Fruit fly (Drosophila melanogaster) whole organism, embryonic: ENCODE results near the gene Arv1.

Source experiments
- Atf6 ChIP-seq: fragments of 200-800 bp; sonication (Bioruptor generic); IDR thresholded peaks from 2 replicates; pipeline ENCODE4 v1.3.6; 2022; ENCODE audit warnings: missing biosample characterization, missing genetic modification characterization
- CG1024 ChIP-seq: fragments of 200-800 bp; sonication (Bioruptor generic); IDR thresholded peaks from 2 replicates; pipeline ENCODE4 v1.3.6; 2022; ENCODE audit warnings: missing biosample characterization, missing genetic modification characterization
- CG10267 ChIP-seq: fragments of 200-800 bp; sonication (Bioruptor generic); optimal IDR thresholded peaks from 2 replicates; lab custom pipeline; 2018; ENCODE audit warnings: missing biosample characterization, mild to moderate bottlenecking, missing genetic modification characterization, moderate library complexity
- CG10321 ChIP-seq: fragments of 200-800 bp; sonication (Bioruptor generic); IDR thresholded peaks from 2 replicates; pipeline ENCODE4 v1.3.6; 2022; ENCODE audit warnings: missing biosample characterization, missing genetic modification characterization
- CG10543 ChIP-seq: fragments of 200-800 bp; sonication (Bioruptor generic); optimal IDR thresholded peaks from 3 replicates; lab custom pipeline; 2017; ENCODE audit warnings: missing biosample characterization, mild to moderate bottlenecking, missing genetic modification characterization, moderate library complexity
- CG10654 ChIP-seq: fragments of 200-800 bp; sonication (Bioruptor generic); optimal IDR thresholded peaks from 2 replicates; lab custom pipeline; 2016; ENCODE audit warnings: missing biosample characterization, missing genetic modification characterization
- CG10979 ChIP-seq: fragments of 200-800 bp; sonication (Bioruptor generic); optimal IDR thresholded peaks from 2 replicates; lab custom pipeline; 2018; ENCODE audit warnings: missing biosample characterization, mild to moderate bottlenecking, missing genetic modification characterization, moderate library complexity
- CG11456 ChIP-seq: fragments of 200-800 bp; sonication (Bioruptor generic); IDR thresholded peaks from 3 replicates; pipeline ENCODE4 v1.3.6; 2022; ENCODE audit warnings: missing biosample characterization, missing genetic modification characterization
- CG13424 ChIP-seq: fragments of 200-800 bp; sonication (Bioruptor generic); optimal IDR thresholded peaks from 2 replicates; lab custom pipeline; 2019; ENCODE audit warnings: missing biosample characterization, mild to moderate bottlenecking, missing genetic modification characterization, moderate library complexity
- CG15514 ChIP-seq: fragments of 200-800 bp; sonication (Bioruptor generic); optimal IDR thresholded peaks from 3 replicates; lab custom pipeline; 2017; ENCODE audit warnings: missing biosample characterization, missing genetic modification characterization, mild to moderate bottlenecking, moderate library complexity, missing genetic modification reagents
- CG15601 ChIP-seq: fragments of 200-800 bp; sonication (Bioruptor generic); optimal IDR thresholded peaks from 3 replicates; lab custom pipeline; 2019; ENCODE audit warnings: missing biosample characterization, mild to moderate bottlenecking, missing genetic modification characterization, moderate library complexity
- CG1602 ChIP-seq: fragments of 200-800 bp; sonication (Bioruptor generic); optimal IDR thresholded peaks from 3 replicates; lab custom pipeline; 2016; ENCODE audit warnings: missing biosample characterization, missing genetic modification characterization
- CG1647 ChIP-seq: fragments of 200-800 bp; sonication (Bioruptor generic); optimal IDR thresholded peaks from 3 replicates; lab custom pipeline; 2016; ENCODE audit warnings: missing biosample characterization, missing genetic modification characterization
- CG17328 ChIP-seq: fragments of 200-800 bp; sonication (Bioruptor generic); IDR thresholded peaks from 2 replicates; pipeline ENCODE4 v1.3.6; 2022; ENCODE audit warnings: missing biosample characterization, missing genetic modification characterization
- CG2129 ChIP-seq: fragments of 200-800 bp; sonication (Bioruptor generic); IDR thresholded peaks from 2 replicates; pipeline ENCODE4 v1.3.6; 2022; ENCODE audit warnings: missing biosample characterization, missing genetic modification characterization; ENCODE audit not compliant: partially characterized antibody
- CG30403 ChIP-seq: fragments of 200-800 bp; sonication (Bioruptor generic); optimal IDR thresholded peaks from 3 replicates; lab custom pipeline; 2016; ENCODE audit warnings: missing biosample characterization, missing genetic modification characterization
- CG33557 ChIP-seq: fragments of 200-800 bp; sonication (Bioruptor generic); optimal IDR thresholded peaks from 2 replicates; lab custom pipeline; 2019; ENCODE audit warnings: missing biosample characterization, mild to moderate bottlenecking, missing genetic modification characterization, moderate library complexity
- CG5953 ChIP-seq: fragments of 200-800 bp; sonication (Bioruptor generic); IDR thresholded peaks from 2 replicates; pipeline ENCODE4 v1.3.6; 2022; ENCODE audit warnings: missing biosample characterization, missing genetic modification characterization
- CG6254 ChIP-seq: fragments of 200-800 bp; sonication (Bioruptor generic); optimal IDR thresholded peaks from 3 replicates; lab custom pipeline; 2017; ENCODE audit warnings: mild to moderate bottlenecking, missing biosample characterization, missing genetic modification reagents, missing genetic modification characterization
- CG6791 ChIP-seq: fragments of 200-800 bp; sonication (Bioruptor generic); IDR thresholded peaks from 3 replicates; pipeline ENCODE4 v1.3.6; 2022; ENCODE audit warnings: missing biosample characterization, missing genetic modification characterization; ENCODE audit not compliant: partially characterized antibody
- CG6813 ChIP-seq: fragments of 200-800 bp; sonication (Bioruptor generic); optimal IDR thresholded peaks from 2 replicates; lab custom pipeline; 2017; ENCODE audit warnings: missing biosample characterization, missing genetic modification characterization, mild to moderate bottlenecking, moderate library complexity, missing genetic modification reagents
- CG7987 ChIP-seq: fragments of 200-800 bp; sonication (Bioruptor generic); optimal IDR thresholded peaks from 2 replicates; lab custom pipeline; 2018; ENCODE audit warnings: missing biosample characterization, mild to moderate bottlenecking, missing genetic modification characterization, moderate library complexity
- CG8290 ChIP-seq, 3 experiments: fragments of 200-800 bp; sonication (Bioruptor generic); optimal IDR thresholded peaks; 2 replicates each; lab custom pipeline; 2016 to 2019; ENCODE audit warnings: missing biosample characterization in 3 of 3, missing genetic modification characterization in 3 of 3, mild to moderate bottlenecking in 2 of 3, moderate library complexity in 1 of 3
- CG9797 ChIP-seq: fragments of 200-800 bp; sonication (Bioruptor generic); optimal IDR thresholded peaks from 3 replicates; lab custom pipeline; 2018; ENCODE audit warnings: missing biosample characterization, mild to moderate bottlenecking, missing genetic modification characterization
- D19A ChIP-seq: fragments of 200-800 bp; optimal IDR thresholded peaks from 3 replicates; lab custom pipeline; 2019; ENCODE audit warnings: missing biosample characterization, mild to moderate bottlenecking, missing genetic modification characterization, moderate library complexity
- Dip3 ChIP-seq: fragments of 200-800 bp; sonication (Bioruptor generic); optimal IDR thresholded peaks from 3 replicates; lab custom pipeline; 2016; ENCODE audit warnings: missing biosample characterization, missing genetic modification characterization
- Dp ChIP-seq: fragments of 200-800 bp; sonication (Bioruptor generic); optimal IDR thresholded peaks from 2 replicates; lab custom pipeline; 2018; ENCODE audit warnings: missing biosample characterization, mild to moderate bottlenecking, missing genetic modification characterization, moderate library complexity
- Eip74EF ChIP-seq, 2 experiments: fragments of 200-800 bp in 1 of 2; fragments of >200 bp in 1 of 2; sonication (Bioruptor generic) in 1 of 2; optimal IDR thresholded peaks; 2 replicates each; lab custom pipeline; 2017 to 2019; ENCODE audit warnings: missing biosample characterization in 2 of 2, missing genetic modification characterization in 2 of 2, mild to moderate bottlenecking in 1 of 2, moderate library complexity in 1 of 2
- Hmr ChIP-seq: fragments of 200-800 bp; sonication (Bioruptor generic); optimal IDR thresholded peaks from 3 replicates; lab custom pipeline; 2017; ENCODE audit warnings: mild to moderate bottlenecking, missing biosample characterization, missing genetic modification reagents, missing genetic modification characterization
- Hsf ChIP-seq: fragments of 200-800 bp; sonication (Bioruptor generic); optimal IDR thresholded peaks from 3 replicates; lab custom pipeline; 2016; ENCODE audit warnings: missing biosample characterization, missing genetic modification characterization
- Lhr ChIP-seq: fragments of 200-800 bp; sonication (Bioruptor generic); optimal IDR thresholded peaks from 3 replicates; lab custom pipeline; 2017; ENCODE audit warnings: mild to moderate bottlenecking, missing biosample characterization, missing genetic modification reagents, missing genetic modification characterization
- Lpt ChIP-seq: fragments of >200 bp; optimal IDR thresholded peaks from 2 replicates; lab custom pipeline; 2018; ENCODE audit warnings: missing biosample characterization, missing genetic modification characterization
- MBD-R2 ChIP-seq: fragments of 200-800 bp; sonication (Bioruptor generic); IDR thresholded peaks from 2 replicates; pipeline ENCODE4 v1.3.6; 2022; ENCODE audit warnings: missing biosample characterization, missing genetic modification characterization
- MESR4 ChIP-seq: fragments of 200-800 bp; sonication (Bioruptor generic); optimal IDR thresholded peaks from 2 replicates; lab custom pipeline; 2018; ENCODE audit warnings: missing biosample characterization, mild to moderate bottlenecking, missing genetic modification characterization, moderate library complexity
- YL-1 ChIP-seq: fragments of 200-800 bp; sonication (Bioruptor generic); optimal IDR thresholded peaks from 3 replicates; lab custom pipeline; 2017; ENCODE audit warnings: missing biosample characterization, mild to moderate bottlenecking, missing genetic modification characterization
- amos ChIP-seq: fragments of 200-800 bp; sonication (Bioruptor generic); IDR thresholded peaks from 2 replicates; pipeline ENCODE4 v1.3.6; 2022; ENCODE audit warnings: missing biosample characterization, missing genetic modification characterization; ENCODE audit not compliant: partially characterized antibody
- chn ChIP-seq: fragments of 200-800 bp; sonication (Bioruptor generic); optimal IDR thresholded peaks from 2 replicates; lab custom pipeline; 2016; ENCODE audit warnings: missing biosample characterization, missing genetic modification characterization
- disco-r ChIP-seq: fragments of 200-800 bp; sonication (Bioruptor generic); optimal IDR thresholded peaks from 2 replicates; lab custom pipeline; 2016; ENCODE audit warnings: missing biosample characterization, missing genetic modification characterization
- ewg ChIP-seq: fragments of 200-800 bp; sonication (Bioruptor generic); optimal IDR thresholded peaks from 3 replicates; lab custom pipeline; 2017; ENCODE audit warnings: mild to moderate bottlenecking, missing biosample characterization, missing genetic modification reagents, missing genetic modification characterization
- ftz-f1 ChIP-seq: fragments of 200-800 bp; sonication (Bioruptor generic); optimal IDR thresholded peaks from 2 replicates; lab custom pipeline; 2016; ENCODE audit warnings: missing biosample characterization, missing genetic modification characterization
- grau ChIP-seq: fragments of 200-800 bp; optimal IDR thresholded peaks from 3 replicates; lab custom pipeline; 2019; ENCODE audit warnings: missing biosample characterization, mild to moderate bottlenecking, missing genetic modification characterization, moderate library complexity
- gro ChIP-seq: fragments of 200-800 bp; sonication (Bioruptor generic); optimal IDR thresholded peaks from 2 replicates; lab custom pipeline; 2016; ENCODE audit warnings: missing biosample characterization, missing genetic modification characterization
- kah ChIP-seq: fragments of 200-800 bp; sonication (Bioruptor generic); optimal IDR thresholded peaks from 2 replicates; lab custom pipeline; 2018; ENCODE audit warnings: missing biosample characterization, mild to moderate bottlenecking, missing genetic modification characterization
- ken ChIP-seq: fragments of 200-800 bp; sonication (Bioruptor generic); IDR thresholded peaks from 3 replicates; pipeline ENCODE4 v1.3.6; 2022; ENCODE audit warnings: missing biosample characterization, missing genetic modification characterization
- stwl ChIP-seq: fragments of 200-800 bp; sonication (Bioruptor generic); optimal IDR thresholded peaks from 3 replicates; lab custom pipeline; 2018; ENCODE audit warnings: missing biosample characterization, mild to moderate bottlenecking, missing genetic modification characterization, moderate library complexity
- tgo ChIP-seq: fragments of 200-800 bp; sonication (Bioruptor generic); IDR thresholded peaks from 3 replicates; pipeline ENCODE4 v1.3.6; 2022; ENCODE audit warnings: missing biosample characterization, missing genetic modification characterization
- trem ChIP-seq: fragments of 200-800 bp; optimal IDR thresholded peaks from 3 replicates; lab custom pipeline; 2019; ENCODE audit warnings: missing biosample characterization, mild to moderate bottlenecking, missing genetic modification characterization, moderate library complexity
- vfl ChIP-seq: fragments of 200-800 bp; sonication (Bioruptor generic); optimal IDR thresholded peaks from 2 replicates; lab custom pipeline; 2016; ENCODE audit warnings: missing biosample characterization, missing genetic modification characterization
- zen ChIP-seq: fragments of 200-800 bp; sonication (Bioruptor generic); optimal IDR thresholded peaks from 3 replicates; lab custom pipeline; 2018; ENCODE audit warnings: missing biosample characterization, mild to moderate bottlenecking, missing genetic modification characterization, moderate library complexity
- zfh1 ChIP-seq: fragments of 200-800 bp; sonication (Bioruptor generic); IDR thresholded peaks from 3 replicates; pipeline ENCODE4 v1.3.6; 2022; ENCODE audit warnings: missing biosample characterization, missing genetic modification characterization

Gene Arv1

DNA sequence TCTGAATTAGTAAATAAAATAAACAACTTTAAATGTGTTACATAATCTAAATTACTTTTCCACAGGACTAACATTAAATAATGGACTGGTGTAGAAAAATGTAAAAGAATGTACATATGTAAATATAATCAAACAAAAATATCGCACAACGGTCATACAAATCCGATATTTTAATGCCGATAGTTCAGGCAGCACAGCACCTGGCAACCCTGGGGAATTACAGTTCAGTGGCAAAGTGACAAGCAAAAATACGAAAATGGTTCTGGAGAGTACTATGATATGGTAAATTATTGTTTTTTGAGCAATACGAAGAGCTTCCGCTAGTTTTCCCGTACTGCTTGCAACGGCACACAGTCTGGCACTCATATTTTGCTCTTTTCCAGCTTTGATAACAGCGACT is 7.7 kb upstream of the Arv1 start, which contains the start of gene Rpn10 (continued):
- TF ChIP-seq MBD-R2 (GFP tag; lab: Robert Waterston, UW) = peak; percentile 99
- TF ChIP-seq Lpt (GFP tag; lab: Kevin White, UChicago) = no peak
- peak; percentile 43 for TF ChIP-seq D19A (tag; lab: Kevin White, UChicago)
- no peak for TF ChIP-seq ftz-f1 (GFP tag; lab: Kevin White, UChicago)
- peak; percentile 93 for TF ChIP-seq CG9797 (GFP tag; lab: Kevin White, UChicago)
- TF ChIP-seq CG33557 (GFP tag; lab: Kevin White, UChicago) = no peak
- TF ChIP-seq gro (GFP tag; lab: Kevin White, UChicago) = peak; percentile 69
- TF ChIP-seq CG10654 (GFP tag; lab: Kevin White, UChicago) = peak; percentile 11
- no peak for TF ChIP-seq CG5953 (GFP tag; lab: Robert Waterston, UW)
- no peak for TF ChIP-seq Hmr
- peak; percentile 99 for TF ChIP-seq amos (GFP tag; lab: Robert Waterston, UW)
- no peak for TF ChIP-seq tgo (GFP tag; lab: Robert Waterston, UW)
- no peak for TF ChIP-seq CG11456 (GFP tag; lab: Robert Waterston, UW)
- TF ChIP-seq CG10979 (tag; lab: Kevin White, UChicago) = peak; percentile 8
- peak; percentile 8 for TF ChIP-seq CG6254
- TF ChIP-seq CG10321 (GFP tag; lab: Robert Waterston, UW) = no peak
- TF ChIP-seq Hsf (GFP tag; lab: Kevin White, UChicago) = peak; percentile 48
- TF ChIP-seq stwl (tag; lab: Kevin White, UChicago) = peak; percentile 89
- TF ChIP-seq CG15601 (tag; lab: Kevin White, UChicago) = peak; percentile 11
- TF ChIP-seq CG1602 = peak; percentile 23
- TF ChIP-seq CG1647 (GFP tag; lab: Kevin White, UChicago) = no peak
- TF ChIP-seq CG8290 (GFP tag; optimal IDR thresholded peaks at IDR 0.05; lab: Kevin White, UChicago) = peak; percentile 50
- peak in 1 of 2 experiments; percentile 66 for TF ChIP-seq CG8290 (tag; optimal IDR thresholded peaks at IDR 0.05; lab: Kevin White, UChicago)
- no peak for TF ChIP-seq ken (GFP tag; lab: Robert Waterston, UW)
- peak; percentile 59 for TF ChIP-seq Dp (GFP tag; lab: Kevin White, UChicago)
- peak; percentile 80 for TF ChIP-seq CG15514 (GFP tag; lab: Kevin White, UChicago)
- peak; percentile 2 for TF ChIP-seq CG7987 (GFP tag; lab: Kevin White, UChicago)
- peak; percentile 71 for TF ChIP-seq YL-1 (GFP tag; lab: Kevin White, UChicago)
- TF ChIP-seq zfh1 (GFP tag; lab: Robert Waterston, UW) = no peak
- TF ChIP-seq CG30403 (GFP tag; lab: Kevin White, UChicago) = peak; percentile 33
- peak; percentile 58 for TF ChIP-seq CG10267 (tag; lab: Kevin White, UChicago)
- no peak for TF ChIP-seq kah (GFP tag; lab: Kevin White, UChicago)
- TF ChIP-seq ewg (GFP tag; lab: Kevin White, UChicago) = no peak
- TF ChIP-seq CG17328 (GFP tag; lab: Robert Waterston, UW) = no peak
- TF ChIP-seq CG10543 (GFP tag; lab: Kevin White, UChicago) = no peak
- peak; percentile 76 for TF ChIP-seq MESR4 (GFP tag; lab: Kevin White, UChicago)
- peak; percentile 40 for TF ChIP-seq chn (GFP tag; lab: Kevin White, UChicago)
- TF ChIP-seq Dip3 = peak; percentile 21
- no peak for TF ChIP-seq CG1024 (GFP tag; lab: Robert Waterston, UW)
- peak; percentile 86 for TF ChIP-seq trem (tag; lab: Kevin White, UChicago)
- peak; percentile 44 for TF ChIP-seq CG13424 (tag; lab: Kevin White, UChicago)
- peak; percentile 98 for TF ChIP-seq CG6791
- peak; percentile 73 for TF ChIP-seq Lhr (GFP tag; lab: Kevin White, UChicago)
- no peak for TF ChIP-seq Eip74EF (GFP tag; optimal IDR thresholded peaks at IDR 0.05; lab: Kevin White, UChicago)
- no peak for TF ChIP-seq vfl (GFP tag; lab: Kevin White, UChicago)
- peak; percentile 93 for TF ChIP-seq CG2129 (GFP tag; lab: Robert Waterston, UW)
- TF ChIP-seq Atf6 (GFP tag; lab: Robert Waterston, UW) = no peak
- no peak for TF ChIP-seq disco-r
- peak; percentile 45 for TF ChIP-seq zen
- TF ChIP-seq CG6813 (GFP tag; lab: Kevin White, UChicago) = no peak
- no peak for TF ChIP-seq grau (tag; lab: Kevin White, UChicago)
